Worm (Caenorhabditis elegans) whole organism, dauer: ENCODE measurements around the gene ZC84.6.

Experiments
- unc-62 ChIP-seq: sonication (generic microtip); optimal IDR thresholded peaks from 2 replicates; lab custom pipeline; 2017; ENCODE audit warnings: missing biosample characterization, missing genetic modification reagents, missing genetic modification characterization

ZC84.6 gene

ce11 chrIII:9199605-9200004 lies at the start of gene ZC84.6:
Gene ZC84.6, minus strand, starts transcription at chrIII:9199705.
- TF ChIP-seq unc-62, result no peak

ce11 chrIII:9247221-9247620 lies 47.7 kb upstream of the ZC84.6 start, which contains the start of gene T02C1.1:
Gene T02C1.1, plus strand, starts transcription at chrIII:9247525.
- TF ChIP-seq unc-62, result no peak

ce11 chrIII:9242675-9243074 lies 43.2 kb upstream of the ZC84.6 start, which contains the start of gene dat-1:
Gene dat-1, plus strand, starts transcription at chrIII:9242975.
- no peak for TF ChIP-seq unc-62

- no peak for TF ChIP-seq unc-62
Measured at ce11 chrIII:9239983-9240382, 40.5 kb upstream of the ZC84.6 start, which contains the start of gene saeg-2. Gene saeg-2, plus strand, starts transcription at chrIII:9240363.

- no peak for TF ChIP-seq unc-62
Measured at ce11 chrIII:9237626-9238025, 38.1 kb upstream of the ZC84.6 start.

- TF ChIP-seq unc-62, result no peak
Measured at ce11 chrIII:9236228-9236627, 36.7 kb upstream of the ZC84.6 start, which contains the start of gene T23G5.2. Gene T23G5.2, minus strand, starts transcription at chrIII:9236328.

ce11 chrIII:9231173-9231572 lies 31.7 kb upstream of the ZC84.6 start, which contains the start of gene T23G5.3:
Gene T23G5.3, minus strand, starts transcription at chrIII:9231273.
- TF ChIP-seq unc-62, result no peak

ce11 chrIII:9228722-9229121 lies 29.2 kb upstream of the ZC84.6 start, which contains the start of gene rnr-1:
Gene rnr-1, minus strand, starts transcription at chrIII:9228798.
- TF ChIP-seq unc-62, result no peak

- no peak for TF ChIP-seq unc-62
Measured at ce11 chrIII:9228190-9228589, 28.7 kb upstream of the ZC84.6 start.

ce11 chrIII:9224986-9225385 lies 25.5 kb upstream of the ZC84.6 start:
- no peak for TF ChIP-seq unc-62

- no peak for TF ChIP-seq unc-62
Measured at ce11 chrIII:9215367-9215766, 15.9 kb upstream of the ZC84.6 start, which contains the start of gene npr-29. Gene npr-29, minus strand, starts transcription at chrIII:9215467.

ce11 chrIII:9206185-9206584 lies 6.7 kb upstream of the ZC84.6 start, which contains the start of gene ZC84.1:
Gene ZC84.1, minus strand, starts transcription at chrIII:9206285.
- TF ChIP-seq unc-62, result no peak

- TF ChIP-seq unc-62, result no peak
Measured at ce11 chrIII:9201977-9202376, 2.5 kb upstream of the ZC84.6 start.

ce11 chrIII:9191091-9191490 lies 8.4 kb downstream of the ZC84.6 start, which contains the start of gene cls-3:
Gene cls-3, minus strand, starts transcription at chrIII:9191109.
- no peak for TF ChIP-seq unc-62

ce11 chrIII:9185722-9186121 lies 13.8 kb downstream of the ZC84.6 start, which contains the start of gene ZC84.7:
Gene ZC84.7, plus strand, starts transcription at chrIII:9186022.
- no peak for TF ChIP-seq unc-62

- TF ChIP-seq unc-62, result no peak
Measured at ce11 chrIII:9181246-9181645, 18.3 kb downstream of the ZC84.6 start, which contains the start of gene tax-4. Gene tax-4, plus strand, starts transcription at chrIII:9181546.

- no peak for TF ChIP-seq unc-62
Measured at ce11 chrIII:9177874-9178273, 21.6 kb downstream of the ZC84.6 start.

- TF ChIP-seq unc-62, result no peak
Measured at ce11 chrIII:9176008-9176407, 23.5 kb downstream of the ZC84.6 start.

- no peak for TF ChIP-seq unc-62
Measured at ce11 chrIII:9173239-9173638, 26.3 kb downstream of the ZC84.6 start.
